Worm (Caenorhabditis elegans) whole organism, L2 larva: Measurements from ENCODE around the gene ins-15.

Source experiments
- nhr-12 ChIP-seq: fragments of 150-350 bp; optimal IDR thresholded peaks from 2 replicates; lab custom pipeline; 2014; ENCODE audit warnings: missing biosample characterization, missing genetic modification characterization
- snpc-4 ChIP-seq: fragments of 150-350 bp; optimal IDR thresholded peaks from 2 replicates; lab custom pipeline; 2014; ENCODE audit warnings: missing biosample characterization, missing genetic modification characterization
- unc-39 ChIP-seq: fragments of 150-350 bp; optimal IDR thresholded peaks from 2 replicates; lab custom pipeline; 2014; ENCODE audit warnings: missing biosample characterization, missing genetic modification characterization

DNA sequence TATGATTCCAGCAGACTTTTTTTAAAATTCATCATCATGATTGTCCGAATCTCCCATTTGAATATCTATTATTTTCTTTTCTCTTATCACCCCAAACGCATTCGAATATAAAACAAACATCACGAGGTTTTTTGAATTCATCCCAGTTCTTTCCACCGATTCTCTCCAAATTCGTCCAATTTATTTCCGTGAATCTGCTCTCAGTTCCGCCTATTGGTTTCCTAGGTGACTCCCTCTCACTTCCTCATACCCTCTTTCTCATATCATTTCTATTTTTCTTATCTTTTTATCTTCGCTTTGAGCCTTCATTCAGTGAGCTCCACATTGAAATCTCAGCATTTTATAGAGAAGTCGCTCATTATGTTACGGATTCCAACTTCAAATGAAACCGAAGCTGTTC lies 34.6 kb upstream of the ins-15 start, which contains the start of gene T13C2.7:
- no peak for TF ChIP-seq nhr-12
- TF ChIP-seq snpc-4: no peak
- no peak for TF ChIP-seq unc-39 (tag; lab: Kevin White, UChicago)
